Worm (Caenorhabditis elegans) whole organism, L1 larva: ENCODE data around the gene nhr-114.

Source experiments
- Y116A8C.19 ChIP-seq: sonication (generic microtip); optimal IDR thresholded peaks from 2 replicates; lab custom pipeline; 2016; ENCODE audit warnings: missing compliant biosample characterization, missing genetic modification characterization, borderline replicate concordance
- ceh-63 ChIP-seq: fragments of 200-800 bp; sonication (Bioruptor generic); optimal IDR thresholded peaks from 2 replicates; lab custom pipeline; 2018; ENCODE audit warnings: mild to moderate bottlenecking, missing genetic modification characterization, missing compliant biosample characterization
- ceh-82 ChIP-seq, 3 experiments: fragments of 150-350 bp in 1 of 3; sonication (generic microtip) in 2 of 3; optimal IDR thresholded peaks; 2 replicates each; lab custom pipeline; 2014 to 2017; ENCODE audit warnings: missing biosample characterization in 3 of 3, missing genetic modification characterization in 3 of 3
- lsy-2 ChIP-seq, 2 experiments: fragments of 150-350 bp; optimal IDR thresholded peaks; 2 replicates each; lab custom pipeline; 2014; ENCODE audit warnings: missing biosample characterization in 2 of 2, missing genetic modification characterization in 2 of 2
- nhr-28 ChIP-seq: fragments of 150-350 bp; optimal IDR thresholded peaks from 2 replicates; lab custom pipeline; 2014; ENCODE audit warnings: missing biosample characterization, missing genetic modification characterization
- unc-62 ChIP-seq: fragments of 150-350 bp; optimal IDR thresholded peaks from 2 replicates; lab custom pipeline; 2014; ENCODE audit warnings: missing biosample characterization, missing genetic modification reagents, missing genetic modification characterization
- ztf-4 ChIP-seq: fragments of 150-350 bp; optimal IDR thresholded peaks from 2 replicates; lab custom pipeline; 2014; ENCODE audit warnings: missing biosample characterization, missing genetic modification characterization

ce11 chrV:4157291-4157690, 29.7 kb upstream of the nhr-114 start:
- TF ChIP-seq ceh-63 (GFP tag; lab: Kevin White, UChicago) (no peak), lsy-2 (tag; optimal IDR thresholded peaks at IDR 0.05; lab: Kevin White, UChicago) (peak in 1 of 2 experiments; percentile 52), Y116A8C.19 (tag; lab: Kevin White, UChicago) (no peak), ztf-4 (tag; lab: Kevin White, UChicago) (no peak), nhr-28 (tag; lab: Kevin White, UChicago) (no peak), ceh-82 (tag; optimal IDR thresholded peaks at IDR 0.05; lab: Kevin White, UChicago) (no peak), unc-62 (GFP tag; lab: Kevin White, UChicago) (no peak)
